Worm (Caenorhabditis elegans) whole organism, L4 larva: ENCODE data around the gene K10D11.3.

Experiments
- R02D3.7 ChIP-seq: fragments of 150-350 bp; sonication (generic microtip); optimal IDR thresholded peaks from 3 replicates; lab custom pipeline; 2014; ENCODE audit warnings: missing biosample characterization, missing genetic modification characterization
- fos-1 ChIP-seq: fragments of 150-350 bp; optimal IDR thresholded peaks from 2 replicates; lab custom pipeline; 2014; ENCODE audit warnings: missing biosample characterization, missing genetic modification characterization
- nhr-237 ChIP-seq: sonication (generic microtip); optimal IDR thresholded peaks from 2 replicates; lab custom pipeline; 2017; ENCODE audit warnings: missing biosample characterization, missing genetic modification characterization
- ztf-11 ChIP-seq: fragments of 150-350 bp; optimal IDR thresholded peaks from 2 replicates; lab custom pipeline; 2014; ENCODE audit warnings: missing biosample characterization, missing genetic modification characterization

DNA sequence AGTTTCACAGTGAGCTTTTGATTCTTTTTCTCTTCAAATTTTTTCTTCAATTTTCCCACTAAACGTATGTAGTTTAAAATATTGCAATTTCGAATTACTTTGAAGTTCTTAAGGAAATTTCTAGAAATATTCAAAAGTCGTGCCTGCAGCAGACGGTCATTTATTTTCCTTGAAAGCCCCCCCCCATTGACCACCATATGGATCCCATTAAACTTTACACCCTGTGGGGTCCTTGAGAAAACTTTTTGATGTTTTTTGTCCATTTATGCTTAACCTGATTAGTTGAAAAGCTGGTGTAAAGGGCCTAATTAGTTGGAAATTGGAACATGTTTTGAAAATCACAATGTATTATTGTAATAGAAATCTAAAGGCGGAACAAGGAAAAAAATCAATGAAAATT is 23.6 kb upstream of the K10D11.3 start:
- no peak for TF ChIP-seq fos-1
- TF ChIP-seq R02D3.7 (tag; lab: Kevin White, UChicago) = no peak
- no peak for TF ChIP-seq ztf-11 (tag; lab: Kevin White, UChicago)
- no peak for TF ChIP-seq nhr-237 (tag; lab: Kevin White, UChicago)
